Worm (Caenorhabditis elegans) whole organism, early embryonic: ENCODE results near the gene C13F10.5.

Experiments
- ama-1 ChIP-seq: fragments of 150-350 bp; optimal IDR thresholded peaks from 2 replicates; lab custom pipeline; 2014
- ceh-13 ChIP-seq: fragments of 200-800 bp; sonication (Bioruptor generic); optimal IDR thresholded peaks from 2 replicates; lab custom pipeline; 2018; ENCODE audit warnings: mild to moderate bottlenecking, missing genetic modification characterization, missing compliant biosample characterization
- flt-1 ChIP-seq: fragments of 200-800 bp; sonication (Bioruptor generic); IDR thresholded peaks from 2 replicates; pipeline ENCODE4 v1.3.6; 2022; ENCODE audit warnings: missing genetic modification characterization, missing compliant biosample characterization
- hmbx-1 ChIP-seq: sonication (generic microtip); optimal IDR thresholded peaks from 2 replicates; lab custom pipeline; 2016; ENCODE audit warnings: mild to moderate bottlenecking, missing genetic modification characterization, missing compliant biosample characterization
- hnd-1 ChIP-seq: sonication (generic microtip); optimal IDR thresholded peaks from 2 replicates; lab custom pipeline; 2016; ENCODE audit warnings: missing genetic modification characterization, missing compliant biosample characterization
- pes-1 ChIP-seq: fragments of 200-800 bp; sonication (Bioruptor generic); IDR thresholded peaks from 2 replicates; pipeline ENCODE4 v1.3.6; 2022; ENCODE audit warnings: missing genetic modification reagents, missing genetic modification characterization, missing compliant biosample characterization
- scrt-1 ChIP-seq: fragments of 200-800 bp; sonication (Bioruptor generic); IDR thresholded peaks from 2 replicates; pipeline ENCODE4 v1.3.6; 2022; ENCODE audit warnings: missing genetic modification characterization, missing compliant biosample characterization
- tbx-37 ChIP-seq: fragments of 200-800 bp; sonication (Bioruptor generic); conservative IDR thresholded peaks from 2 replicates; pipeline ENCODE4 v1.3.6; 2022; ENCODE audit warnings: missing genetic modification reagents, missing genetic modification characterization, missing compliant biosample characterization
- tra-4 ChIP-seq: sonication (generic microtip); optimal IDR thresholded peaks from 2 replicates; lab custom pipeline; 2017; ENCODE audit warnings: missing genetic modification characterization, missing compliant biosample characterization

- TF ChIP-seq hnd-1 (no peak), hmbx-1 (tag; lab: Kevin White, UChicago) (no peak), ama-1 (lab: Kevin White, UChicago) (no peak), tra-4 (tag; lab: Kevin White, UChicago) (no peak), ceh-13 (GFP tag; lab: Kevin White, UChicago) (no peak), pes-1 (no peak), flt-1 (GFP tag; lab: Robert Waterston, UW) (no peak), scrt-1 (GFP tag; lab: Robert Waterston, UW) (no peak), tbx-37 (no peak)
Observed at ce11 chrV:7187295-7187694, 31.6 kb downstream of the C13F10.5 start.
